Fruit fly (Drosophila melanogaster) S2 (cell line): Measurements from ENCODE around the gene CG4949.

Experiments used
- CG8478 ChIP-seq: fragments of >200 bp; optimal IDR thresholded peaks from 2 replicates; lab custom pipeline; 2018
- CTCF ChIP-seq, 2 experiments: fragments of >200 bp; optimal IDR thresholded peaks; 2 replicates each; lab custom pipeline; 2018

- TF ChIP-seq CTCF (optimal IDR thresholded peaks at IDR 0.05; lab: Kevin White, UChicago) (no peak), CG8478 (lab: Kevin White, UChicago) (no peak)
Observed at dm6 chrX:17121600-17121999, 43.0 kb downstream of the CG4949 start.
